Worm (Caenorhabditis elegans): ENCODE results near the gene lido-13.

- TF ChIP-seq ztf-23 (GFP tag; IDR thresholded peaks at IDR 0.05) (no peak), klf-2 (GFP tag; conservative IDR thresholded peaks at IDR 0.05) (no peak), ztf-29 (GFP tag; IDR thresholded peaks at IDR 0.05) (no peak), tab-1 (GFP tag; IDR thresholded peaks at IDR 0.05) (no peak), T22C8.4 (GFP tag; IDR thresholded peaks at IDR 0.05) (no peak), med-1 (GFP tag; optimal IDR thresholded peaks at IDR 0.05; ENCODE audit: insufficient read depth) (no peak), flt-1 (GFP tag; IDR thresholded peaks at IDR 0.05) (no peak), cog-1 (tag; optimal IDR thresholded peaks at IDR 0.05) (no peak)
Observed at ce11 chrII:3091268-3091667, 37.1 kb upstream of the lido-13 start, which contains the start of gene srg-21.

All from whole organism, midembryonic.